Worm (Caenorhabditis elegans) whole organism, midembryonic: ENCODE data around the gene F59B1.8.
"Not testable (repeated sequence)": the region's sequence is repeated elsewhere in the genome, so short reads cannot be mapped to it uniquely, and the experiment has no call there.

Source experiments
- T22C8.4 ChIP-seq: fragments of 200-800 bp; sonication (Bioruptor generic); IDR thresholded peaks from 2 replicates; pipeline ENCODE4 v1.3.6; 2022; ENCODE audit warnings: missing genetic modification characterization, missing compliant biosample characterization
- cog-1 ChIP-seq: sonication (generic microtip); optimal IDR thresholded peaks from 2 replicates; lab custom pipeline; 2016; ENCODE audit warnings: missing genetic modification characterization, missing compliant biosample characterization
- flt-1 ChIP-seq: fragments of 200-800 bp; sonication (Bioruptor generic); IDR thresholded peaks from 2 replicates; pipeline ENCODE4 v1.3.6; 2022; ENCODE audit warnings: missing genetic modification characterization, missing compliant biosample characterization
- klf-2 ChIP-seq: fragments of 200-800 bp; sonication (Bioruptor generic); conservative IDR thresholded peaks from 2 replicates; pipeline ENCODE4 v1.3.6; 2022; ENCODE audit warnings: missing genetic modification reagents, missing genetic modification characterization, missing compliant biosample characterization
- med-1 ChIP-seq: sonication (generic microtip); optimal IDR thresholded peaks from 2 replicates; lab custom pipeline; 2017; ENCODE audit warnings: missing genetic modification characterization, mild to moderate bottlenecking, missing compliant biosample characterization, antibody characterized with exemption, missing genetic modification reagents; ENCODE audit not compliant: insufficient read depth
- ref-1 ChIP-seq: fragments of 200-800 bp; sonication (Bioruptor generic); conservative IDR thresholded peaks from 2 replicates; pipeline ENCODE4 v1.3.6; 2022; ENCODE audit warnings: missing genetic modification reagents, missing genetic modification characterization, missing compliant biosample characterization
- tab-1 ChIP-seq: fragments of 200-800 bp; sonication (Bioruptor generic); IDR thresholded peaks from 2 replicates; pipeline ENCODE4 v1.3.6; 2022; ENCODE audit warnings: missing genetic modification characterization, missing compliant biosample characterization
- ztf-23 ChIP-seq: fragments of 200-800 bp; sonication (Bioruptor generic); IDR thresholded peaks from 2 replicates; pipeline ENCODE4 v1.3.6; 2022; ENCODE audit warnings: missing genetic modification reagents, missing genetic modification characterization, missing compliant biosample characterization
- ztf-29 ChIP-seq: fragments of 200-800 bp; sonication (Bioruptor generic); IDR thresholded peaks from 2 replicates; pipeline ENCODE4 v1.3.6; 2022; ENCODE audit warnings: missing genetic modification reagents, missing genetic modification characterization, missing compliant biosample characterization

Gene F59B1.8

DNA sequence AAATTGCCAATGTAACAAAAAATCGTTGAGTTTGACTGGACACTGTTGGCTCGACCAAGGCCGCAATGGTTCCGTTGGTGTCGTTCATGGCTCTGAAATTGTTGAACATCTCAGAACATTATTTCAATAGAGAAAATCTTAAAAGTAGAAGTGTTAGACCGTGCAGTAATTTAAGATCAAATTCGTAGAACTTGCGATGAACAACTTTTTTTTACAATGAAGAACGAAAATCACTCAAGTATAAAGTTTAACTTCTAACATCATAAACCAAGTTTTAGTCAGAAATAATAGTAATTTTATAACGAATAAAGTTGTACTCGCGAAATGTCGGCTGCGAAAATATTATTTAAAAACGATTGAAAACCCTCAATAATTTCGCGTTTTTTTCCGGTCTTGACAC is 7.0 kb downstream of the F59B1.8 start, which contains the start of gene srx-41:
Gene srx-41, minus strand, starts transcription at position 101 of the 400 bp plus-strand sequence.
- TF ChIP-seq tab-1 (no peak), cog-1 (tag; lab: Kevin White, UChicago) (no peak), T22C8.4 (GFP tag; lab: Robert Waterston, UW) (no peak), flt-1 (GFP tag; lab: Robert Waterston, UW) (no peak), ztf-23 (no peak), ztf-29 (GFP tag; lab: Robert Waterston, UW) (no peak), ref-1 (GFP tag; lab: Robert Waterston, UW) (no peak), med-1 (GFP tag; lab: Kevin White, UChicago) (no peak), klf-2 (GFP tag; lab: Robert Waterston, UW) (no peak)

DNA sequence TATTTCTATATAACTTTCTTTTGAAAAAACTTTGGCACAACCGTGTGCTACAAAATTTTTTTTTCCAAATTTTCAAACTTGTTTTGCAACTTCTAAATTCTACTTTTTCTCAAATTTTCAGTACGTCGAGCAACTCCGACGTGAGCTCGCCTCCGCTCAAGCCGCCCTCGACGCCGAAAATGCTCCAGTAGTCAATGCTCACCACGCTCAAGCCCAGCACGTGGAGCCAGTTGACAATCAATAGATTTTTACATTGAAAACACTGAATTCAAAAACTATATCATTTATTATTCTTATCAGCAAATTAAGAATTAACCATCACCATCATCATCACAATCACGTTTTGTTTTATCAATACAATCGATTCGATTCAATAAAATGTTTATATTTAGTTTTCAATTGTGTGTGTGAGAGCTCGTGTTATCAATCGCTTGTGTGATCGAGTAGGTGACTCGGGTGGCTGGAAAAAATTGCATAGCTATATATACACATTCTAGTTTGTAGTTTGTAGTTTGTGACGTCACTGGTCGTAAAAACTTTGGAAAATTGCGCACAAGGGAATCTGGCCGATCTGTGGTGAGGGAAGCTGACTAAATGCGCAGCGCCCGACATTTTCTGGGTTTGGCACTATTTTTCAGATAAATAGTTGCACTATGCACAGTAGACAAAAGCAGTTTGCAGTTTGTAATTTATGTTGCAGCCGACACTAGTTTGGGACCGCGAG is 9.6 kb downstream of the F59B1.8 start:
- TF ChIP-seq klf-2 (GFP tag; lab: Robert Waterston, UW) (no peak), ztf-23 (no peak), T22C8.4 (GFP tag; lab: Robert Waterston, UW) (no peak), ref-1 (GFP tag; lab: Robert Waterston, UW) (no peak), cog-1 (tag; lab: Kevin White, UChicago) (no peak), flt-1 (GFP tag; lab: Robert Waterston, UW) (no peak), med-1 (GFP tag; lab: Kevin White, UChicago) (no peak), ztf-29 (GFP tag; lab: Robert Waterston, UW) (no peak), tab-1 (no peak)

DNA sequence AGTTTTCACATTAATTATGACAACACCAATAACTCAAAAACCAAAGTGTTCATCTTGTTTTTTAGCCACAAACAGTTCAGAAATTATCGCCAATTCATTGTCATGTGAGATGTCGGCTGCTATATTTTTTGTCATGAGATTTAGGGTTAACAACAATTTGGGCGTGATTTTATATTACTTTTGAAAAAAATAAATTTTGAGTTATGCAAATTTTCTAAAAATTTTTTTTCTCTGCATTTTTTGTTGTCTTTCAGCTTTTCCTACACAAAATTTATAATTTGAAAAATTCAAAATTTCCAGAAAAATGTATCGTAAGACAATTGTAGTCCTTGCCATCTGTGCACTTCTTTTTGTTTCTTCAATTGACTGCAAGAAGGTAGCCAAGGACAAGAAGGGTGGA is 11.0 kb downstream of the F59B1.8 start, which contains the start of gene F59B1.2:
Gene F59B1.2, plus strand, starts transcription at position 301 of the 400 bp plus-strand sequence.
- TF ChIP-seq T22C8.4 (GFP tag; lab: Robert Waterston, UW) (no peak), ztf-23 (no peak), med-1 (GFP tag; lab: Kevin White, UChicago) (no peak), cog-1 (tag; lab: Kevin White, UChicago) (no peak), ztf-29 (GFP tag; lab: Robert Waterston, UW) (no peak), ref-1 (GFP tag; lab: Robert Waterston, UW) (no peak), tab-1 (no peak), flt-1 (GFP tag; lab: Robert Waterston, UW) (no peak), klf-2 (GFP tag; lab: Robert Waterston, UW) (no peak)

DNA sequence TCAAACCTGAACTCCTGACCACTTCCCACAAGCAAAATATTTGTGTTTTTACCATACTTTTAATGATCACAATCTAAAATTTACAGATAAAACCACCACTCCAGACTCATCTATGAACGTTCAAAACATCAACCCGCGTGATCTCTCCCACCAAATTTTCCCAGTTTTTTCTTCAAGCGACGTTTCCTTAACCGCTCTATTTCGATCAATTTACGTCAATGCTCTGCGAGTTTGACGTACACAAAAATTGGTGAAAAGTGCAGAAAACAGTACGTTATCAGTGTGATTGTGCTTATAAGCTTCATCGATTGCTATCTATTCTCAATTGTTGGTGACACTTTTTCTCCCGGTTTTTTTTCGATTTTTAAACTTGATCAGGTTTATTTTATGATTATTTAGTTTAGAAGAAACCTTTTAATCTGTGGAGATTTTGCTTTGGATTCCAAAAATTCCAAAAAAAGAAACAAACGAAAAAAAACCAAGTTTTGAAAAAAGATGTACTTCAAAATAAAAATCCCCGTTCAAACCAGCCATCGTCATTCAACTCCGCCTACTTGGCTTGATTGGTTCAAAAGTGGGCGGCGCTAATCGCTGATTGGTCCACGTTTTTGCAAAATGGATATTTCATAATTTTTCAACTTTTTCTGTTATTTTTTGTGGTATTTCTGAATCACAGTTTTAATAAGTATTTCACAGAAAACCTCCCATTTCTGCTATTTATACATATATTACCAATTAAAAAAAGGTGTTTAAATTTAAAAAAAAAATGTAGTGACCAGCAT is 11.6 kb downstream of the F59B1.8 start:
- TF ChIP-seq ztf-29 (GFP tag; lab: Robert Waterston, UW): no peak

DNA sequence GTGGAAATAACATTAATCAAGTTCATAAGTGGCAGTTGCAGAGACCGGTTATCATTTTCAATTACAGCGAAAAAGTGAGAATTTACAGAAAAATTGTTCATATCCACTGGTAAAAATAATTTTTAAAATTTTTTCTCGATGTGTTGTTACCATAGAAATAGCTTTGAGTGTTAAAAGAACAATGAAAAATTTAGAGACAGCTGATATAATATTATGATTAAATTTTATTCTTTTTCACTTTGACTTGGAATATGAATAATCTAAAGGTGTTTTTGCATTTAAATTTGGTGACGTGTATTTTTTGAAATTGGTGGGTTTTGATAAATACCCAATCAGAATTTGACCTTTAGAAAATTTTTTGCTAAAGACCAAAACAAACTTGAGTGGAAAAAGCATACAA is 12.5 kb downstream of the F59B1.8 start, which contains the start of gene F59B1.6:
Gene F59B1.6, minus strand, starts transcription at position 101 of the 400 bp plus-strand sequence.
- no peak for TF ChIP-seq T22C8.4 (GFP tag; lab: Robert Waterston, UW)
- no peak for TF ChIP-seq ztf-29 (GFP tag; lab: Robert Waterston, UW)
- no peak for TF ChIP-seq ztf-23
- TF ChIP-seq med-1 (GFP tag; lab: Kevin White, UChicago): no peak
- TF ChIP-seq ref-1 (GFP tag; lab: Robert Waterston, UW): no peak
- TF ChIP-seq klf-2 (GFP tag; lab: Robert Waterston, UW): no peak
- TF ChIP-seq cog-1 (tag; lab: Kevin White, UChicago): no peak
- TF ChIP-seq tab-1: no peak
- TF ChIP-seq flt-1 (GFP tag; lab: Robert Waterston, UW): no peak

DNA sequence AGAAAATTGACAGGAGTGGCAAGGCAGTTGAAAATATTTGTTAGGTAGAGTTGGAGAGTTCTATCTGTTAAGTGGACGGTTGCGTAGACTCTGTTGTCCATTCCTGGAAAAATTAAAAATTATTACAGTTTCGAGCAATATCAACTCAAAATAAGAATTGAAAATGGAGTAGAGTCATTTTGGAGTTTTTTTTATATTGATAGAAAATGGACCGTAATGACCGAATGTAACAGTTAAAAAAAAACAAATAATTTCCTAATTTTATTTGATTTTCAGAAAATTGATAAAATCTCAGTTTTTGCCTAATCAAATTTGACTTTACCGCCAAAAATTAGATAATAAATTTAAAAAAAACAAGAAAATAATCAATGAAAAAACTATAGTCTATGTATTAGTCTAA is 17.1 kb downstream of the F59B1.8 start, which contains the start of gene F59B1.4:
Gene F59B1.4, minus strand, starts transcription at position 101 of the 400 bp plus-strand sequence.
- TF ChIP-seq ztf-29 (GFP tag; lab: Robert Waterston, UW): no peak
- TF ChIP-seq klf-2 (GFP tag; lab: Robert Waterston, UW): no peak

DNA sequence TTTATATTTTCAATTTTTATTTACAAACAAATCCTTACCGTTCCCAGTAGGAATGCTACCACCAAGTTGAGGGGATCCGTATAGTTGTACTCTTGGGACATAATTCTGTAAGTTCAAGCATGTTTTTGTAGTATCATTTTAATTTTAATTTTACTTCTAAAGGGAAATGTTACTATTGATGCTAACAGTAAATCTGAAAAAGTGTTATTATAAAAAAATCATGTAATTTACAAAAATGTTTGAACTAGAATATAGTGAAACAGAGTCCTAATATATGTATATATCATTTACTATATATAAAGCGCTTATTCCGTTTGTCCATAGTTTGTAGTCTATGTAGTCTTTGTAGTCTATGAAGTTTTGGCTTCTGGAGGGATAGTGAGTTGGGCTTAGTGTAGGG is 23.4 kb downstream of the F59B1.8 start, which contains the start of gene srx-93:
Gene srx-93, minus strand, starts transcription at position 101 of the 400 bp plus-strand sequence.
- TF ChIP-seq med-1 (GFP tag; lab: Kevin White, UChicago); ref-1 (GFP tag; lab: Robert Waterston, UW); T22C8.4 (GFP tag; lab: Robert Waterston, UW): not testable (repeated sequence)

DNA sequence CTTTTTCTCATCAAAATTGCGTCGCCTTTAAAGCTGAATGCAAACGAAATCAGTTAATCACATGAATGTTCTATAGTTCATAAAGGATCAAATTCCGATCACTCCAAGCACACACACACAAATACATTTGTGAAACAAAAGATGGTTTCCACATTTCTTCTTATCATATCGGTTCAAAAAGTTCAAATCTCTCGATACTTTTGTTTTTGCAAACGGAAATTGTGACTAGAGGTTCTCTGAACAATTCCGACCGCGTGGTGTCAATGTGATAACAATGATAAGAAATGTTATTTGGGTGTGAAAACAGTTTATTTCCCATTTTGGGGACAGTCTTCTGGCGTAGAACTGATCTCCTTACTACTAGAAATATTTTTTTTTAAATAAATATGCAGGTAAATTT is 27.2 kb downstream of the F59B1.8 start:
- TF ChIP-seq cog-1 (tag; lab: Kevin White, UChicago) (no peak), ref-1 (GFP tag; lab: Robert Waterston, UW) (no peak), tab-1 (no peak), ztf-23 (no peak), flt-1 (GFP tag; lab: Robert Waterston, UW) (no peak), klf-2 (GFP tag; lab: Robert Waterston, UW) (no peak), ztf-29 (GFP tag; lab: Robert Waterston, UW) (no peak), med-1 (GFP tag; lab: Kevin White, UChicago) (no peak), T22C8.4 (GFP tag; lab: Robert Waterston, UW) (no peak)

DNA sequence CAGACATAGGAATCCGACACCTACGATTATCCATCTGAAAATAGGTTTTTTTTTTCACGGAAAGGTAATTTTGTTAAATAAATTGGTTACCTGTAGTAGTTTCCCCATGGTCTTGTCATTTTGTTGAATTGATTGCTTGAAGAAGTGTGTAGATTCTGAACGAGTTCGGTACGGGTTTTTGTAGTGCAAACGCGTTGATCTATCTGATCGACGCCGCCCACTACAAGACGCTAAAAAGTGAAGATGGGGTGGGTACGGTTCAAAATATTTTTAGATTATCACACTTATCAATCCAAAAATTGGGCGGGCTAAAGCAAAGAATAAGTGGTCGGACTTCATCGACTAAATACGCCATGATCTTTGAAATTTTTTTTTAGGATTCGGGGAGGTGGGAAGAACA is 29.6 kb downstream of the F59B1.8 start, which contains the start of gene T22F3.11:
Gene T22F3.11, minus strand, starts transcription at position 157 of the 400 bp plus-strand sequence.
- TF ChIP-seq tab-1 (no peak), med-1 (GFP tag; lab: Kevin White, UChicago) (no peak), T22C8.4 (GFP tag; lab: Robert Waterston, UW) (no peak)
